Worm (Caenorhabditis elegans) whole organism, L2 larva: ENCODE data around the gene F21C10.9.

ENCODE experiments used
- aly-2 ChIP-seq: fragments of 150-350 bp; optimal IDR thresholded peaks from 2 replicates; lab custom pipeline; 2014; ENCODE audit warnings: missing biosample characterization, missing genetic modification characterization
- blmp-1 ChIP-seq: sonication (generic microtip); optimal IDR thresholded peaks from 2 replicates; lab custom pipeline; 2017; ENCODE audit warnings: missing genetic modification characterization, mild to moderate bottlenecking, missing compliant biosample characterization, antibody characterized with exemption, moderate library complexity; ENCODE audit not compliant: insufficient read depth
- egl-27 ChIP-seq: sonication (generic microtip); optimal IDR thresholded peaks from 3 replicates; lab custom pipeline; 2017; ENCODE audit warnings: missing biosample characterization, missing genetic modification reagents, missing genetic modification characterization
- fos-1 ChIP-seq: fragments of 150-350 bp; optimal IDR thresholded peaks from 2 replicates; lab custom pipeline; 2014; ENCODE audit warnings: missing biosample characterization, missing genetic modification characterization
- nhr-11 ChIP-seq: fragments of 150-350 bp; optimal IDR thresholded peaks from 2 replicates; lab custom pipeline; 2014; ENCODE audit warnings: missing biosample characterization, missing genetic modification characterization
- peb-1 ChIP-seq: fragments of 150-350 bp; optimal IDR thresholded peaks from 2 replicates; lab custom pipeline; 2014; ENCODE audit warnings: missing biosample characterization, missing genetic modification characterization
- snpc-4 ChIP-seq: fragments of 150-350 bp; optimal IDR thresholded peaks from 2 replicates; lab custom pipeline; 2014; ENCODE audit warnings: missing biosample characterization, missing genetic modification characterization

DNA sequence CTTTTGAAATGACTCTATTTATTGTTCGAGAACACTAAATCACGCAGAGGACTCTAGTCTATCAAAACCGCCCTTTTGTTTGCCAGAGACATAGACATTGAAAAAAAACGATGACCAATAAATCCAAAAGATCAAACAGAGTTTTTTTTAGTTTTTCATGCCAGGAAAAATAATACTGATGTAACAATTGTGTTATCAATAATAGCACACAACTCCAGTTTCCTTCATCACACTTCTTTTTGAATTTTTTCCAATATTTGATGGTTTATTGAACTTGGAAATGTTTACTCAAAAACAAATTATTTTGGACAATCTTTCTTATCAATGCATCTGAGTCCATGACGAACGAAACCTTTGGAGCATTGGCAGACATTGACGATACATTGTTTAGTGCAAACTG, 44.5 kb downstream of the F21C10.9 start, which contains the start of gene C25E10.8:
- TF ChIP-seq aly-2 (tag; lab: Kevin White, UChicago) (no peak), egl-27 (tag; lab: Kevin White, UChicago) (no peak), peb-1 (tag; lab: Kevin White, UChicago) (no peak), fos-1 (tag; lab: Kevin White, UChicago) (no peak), blmp-1 (no peak), nhr-11 (tag; lab: Kevin White, UChicago) (no peak), snpc-4 (tag; lab: Kevin White, UChicago) (no peak)
